Worm (Caenorhabditis elegans): Measurements from ENCODE around the gene pro-3.

- TF ChIP-seq aly-2 (tag; optimal IDR thresholded peaks at IDR 0.05) (no peak), snpc-4 (tag; optimal IDR thresholded peaks at IDR 0.05) (no peak), zag-1 (tag; optimal IDR thresholded peaks at IDR 0.05) (no peak), mab-9 (GFP tag; IDR thresholded peaks at IDR 0.05) (no peak), nhr-47 (tag; optimal IDR thresholded peaks at IDR 0.05) (no peak), tbx-2 (tag; optimal IDR thresholded peaks at IDR 0.05) (no peak), fkh-8 (tag; optimal IDR thresholded peaks at IDR 0.05) (no peak), ceh-63 (GFP tag; optimal IDR thresholded peaks at IDR 0.05) (no peak), lin-13 (GFP tag; optimal IDR thresholded peaks at IDR 0.05) (no peak), mdl-1 (tag; optimal IDR thresholded peaks at IDR 0.05) (no peak), nhr-11 (tag; optimal IDR thresholded peaks at IDR 0.05) (no peak), dsc-1 (tag; optimal IDR thresholded peaks at IDR 0.05) (no peak)
Observed at ce11 chrV:19120743-19121642, 2.8 kb upstream of the pro-3 start.
